Worm (Caenorhabditis elegans) whole organism, young adult: ENCODE results near the gene T16G1.13.

Experiments
- ceh-100 ChIP-seq: fragments of 200-800 bp; sonication (Bioruptor generic); IDR thresholded peaks from 2 replicates; pipeline ENCODE4 v1.3.6; 2022; ENCODE audit warnings: missing genetic modification reagents, missing genetic modification characterization, missing compliant biosample characterization
- dox-1 ChIP-seq: fragments of 200-800 bp; sonication (Bioruptor generic); IDR thresholded peaks from 2 replicates; pipeline ENCODE4 v1.3.6; 2022; ENCODE audit warnings: missing genetic modification reagents, missing genetic modification characterization, missing compliant biosample characterization
- madf-10 ChIP-seq: sonication (generic microtip); optimal IDR thresholded peaks from 2 replicates; lab custom pipeline; 2016; ENCODE audit warnings: mild to moderate bottlenecking, missing genetic modification characterization, missing compliant biosample characterization

ce11 chrV:12954261-12954660 is 4.6 kb downstream of the T16G1.13 start:
- TF ChIP-seq dox-1 (no peak), madf-10 (tag; lab: Kevin White, UChicago) (no peak), ceh-100 (no peak)
